Fruit fly (Drosophila melanogaster) whole organism, embryonic: Measurements from ENCODE around the gene Pex16.

Source experiments
- Antp ChIP-seq: fragments of 200-800 bp; sonication (Bioruptor generic); optimal IDR thresholded peaks from 3 replicates; lab custom pipeline; 2016; ENCODE audit warnings: missing biosample characterization, missing genetic modification characterization
- BtbVII ChIP-seq: fragments of 200-800 bp; sonication (Bioruptor generic); optimal IDR thresholded peaks from 3 replicates; lab custom pipeline; 2017; ENCODE audit warnings: missing biosample characterization, mild to moderate bottlenecking, missing genetic modification characterization
- CG10147 ChIP-seq: fragments of 200-800 bp; sonication (Bioruptor generic); optimal IDR thresholded peaks from 2 replicates; lab custom pipeline; 2019; ENCODE audit warnings: missing biosample characterization, mild to moderate bottlenecking, missing genetic modification characterization, moderate library complexity
- CG10274 ChIP-seq: fragments of 200-800 bp; sonication (Bioruptor generic); optimal IDR thresholded peaks from 3 replicates; lab custom pipeline; 2017; ENCODE audit warnings: missing biosample characterization, mild to moderate bottlenecking, missing genetic modification characterization
- CG11398 ChIP-seq: fragments of 200-800 bp; sonication (Bioruptor generic); optimal IDR thresholded peaks from 2 replicates; lab custom pipeline; 2016; ENCODE audit warnings: missing biosample characterization, missing genetic modification characterization
- CG11456 ChIP-seq: fragments of 200-800 bp; sonication (Bioruptor generic); IDR thresholded peaks from 3 replicates; pipeline ENCODE4 v1.3.6; 2022; ENCODE audit warnings: missing biosample characterization, missing genetic modification characterization
- CG11696 ChIP-seq: fragments of 200-800 bp; sonication (Bioruptor generic); IDR thresholded peaks from 2 replicates; pipeline ENCODE4 v1.3.6; 2022; ENCODE audit warnings: missing biosample characterization, missing genetic modification characterization
- CG12236 ChIP-seq: fragments of 200-800 bp; sonication (Bioruptor generic); optimal IDR thresholded peaks from 2 replicates; lab custom pipeline; 2016; ENCODE audit warnings: missing biosample characterization, missing genetic modification characterization
- CG1529 ChIP-seq: fragments of 200-800 bp; sonication (Bioruptor generic); optimal IDR thresholded peaks from 3 replicates; lab custom pipeline; 2018; ENCODE audit warnings: missing biosample characterization, missing genetic modification characterization
- CG16779 ChIP-seq: fragments of 200-800 bp; sonication (Bioruptor generic); IDR thresholded peaks from 2 replicates; pipeline ENCODE4 v1.3.6; 2022; ENCODE audit warnings: missing biosample characterization, missing genetic modification characterization
- CG18764 ChIP-seq: fragments of 200-800 bp; sonication (Bioruptor generic); optimal IDR thresholded peaks from 3 replicates; lab custom pipeline; 2016; ENCODE audit warnings: missing biosample characterization, missing genetic modification characterization
- CG2120 ChIP-seq: fragments of 200-800 bp; sonication (Bioruptor generic); optimal IDR thresholded peaks from 3 replicates; lab custom pipeline; 2016; ENCODE audit warnings: missing biosample characterization, missing genetic modification characterization
- CG2129 ChIP-seq: fragments of 200-800 bp; sonication (Bioruptor generic); IDR thresholded peaks from 2 replicates; pipeline ENCODE4 v1.3.6; 2022; ENCODE audit warnings: missing biosample characterization, missing genetic modification characterization; ENCODE audit not compliant: partially characterized antibody
- CG30403 ChIP-seq: fragments of 200-800 bp; sonication (Bioruptor generic); optimal IDR thresholded peaks from 3 replicates; lab custom pipeline; 2016; ENCODE audit warnings: missing biosample characterization, missing genetic modification characterization
- CG31224 ChIP-seq: fragments of 200-800 bp; sonication (Bioruptor generic); IDR thresholded peaks from 2 replicates; pipeline ENCODE4 v1.3.6; 2022; ENCODE audit warnings: missing biosample characterization, missing genetic modification characterization
- CG3281 ChIP-seq: fragments of 200-800 bp; sonication (Bioruptor generic); optimal IDR thresholded peaks from 3 replicates; lab custom pipeline; 2017; ENCODE audit warnings: missing biosample characterization, mild to moderate bottlenecking, missing genetic modification characterization
- CG4404 ChIP-seq: fragments of 200-800 bp; sonication (Bioruptor generic); IDR thresholded peaks from 2 replicates; pipeline ENCODE4 v1.3.6; 2022; ENCODE audit warnings: missing biosample characterization, missing genetic modification characterization
- CG5245 ChIP-seq: fragments of 200-800 bp; sonication (Bioruptor generic); optimal IDR thresholded peaks from 3 replicates; lab custom pipeline; 2016; ENCODE audit warnings: missing biosample characterization, missing genetic modification characterization
- CG6654 ChIP-seq: fragments of 200-800 bp; sonication (Bioruptor generic); optimal IDR thresholded peaks from 2 replicates; lab custom pipeline; 2017; ENCODE audit warnings: missing biosample characterization, mild to moderate bottlenecking, missing genetic modification characterization
- CG6683 ChIP-seq: fragments of 200-800 bp; sonication (Bioruptor generic); optimal IDR thresholded peaks from 2 replicates; lab custom pipeline; 2017; ENCODE audit warnings: missing biosample characterization, mild to moderate bottlenecking, missing genetic modification characterization, missing genetic modification reagents
- CG7745 ChIP-seq: fragments of 200-800 bp; sonication (Bioruptor generic); optimal IDR thresholded peaks from 2 replicates; lab custom pipeline; 2018; ENCODE audit warnings: missing biosample characterization, mild to moderate bottlenecking, missing genetic modification characterization, moderate library complexity
- Doc2 ChIP-seq: fragments of 200-800 bp; sonication (Bioruptor generic); IDR thresholded peaks from 2 replicates; pipeline ENCODE4 v1.3.6; 2022; ENCODE audit warnings: missing biosample characterization, missing genetic modification characterization
- Hr3 ChIP-seq: fragments of 200-800 bp; sonication (Bioruptor generic); optimal IDR thresholded peaks from 3 replicates; lab custom pipeline; 2016; ENCODE audit warnings: missing biosample characterization, missing genetic modification characterization
- Jarid2 ChIP-seq: fragments of 200-800 bp; sonication (Bioruptor generic); optimal IDR thresholded peaks from 3 replicates; lab custom pipeline; 2017; ENCODE audit warnings: mild to moderate bottlenecking, missing biosample characterization, missing genetic modification reagents, missing genetic modification characterization
- Mad ChIP-seq: fragments of 200-800 bp; sonication (Bioruptor generic); optimal IDR thresholded peaks from 2 replicates; lab custom pipeline; 2016; ENCODE audit warnings: missing biosample characterization, missing genetic modification characterization
- Myb ChIP-seq: fragments of 200-800 bp; sonication (Bioruptor generic); optimal IDR thresholded peaks from 2 replicates; lab custom pipeline; 2016; ENCODE audit warnings: missing biosample characterization, missing genetic modification characterization
- NC2β ChIP-seq: fragments of 200-800 bp; sonication (Bioruptor generic); optimal IDR thresholded peaks from 2 replicates; lab custom pipeline; 2016; ENCODE audit warnings: missing biosample characterization, missing genetic modification characterization
- PHDP ChIP-seq: fragments of 200-800 bp; sonication (Bioruptor generic); optimal IDR thresholded peaks from 3 replicates; lab custom pipeline; 2018; ENCODE audit warnings: missing biosample characterization, mild to moderate bottlenecking, missing genetic modification characterization, moderate library complexity
- Poxn ChIP-seq: fragments of 200-800 bp; sonication (Bioruptor generic); IDR thresholded peaks from 2 replicates; pipeline ENCODE4 v1.3.6; 2022; ENCODE audit warnings: missing biosample characterization, missing genetic modification characterization
- Ptx1 ChIP-seq: fragments of 200-800 bp; sonication (Bioruptor generic); IDR thresholded peaks from 2 replicates; pipeline ENCODE4 v1.3.6; 2022; ENCODE audit warnings: missing biosample characterization, missing genetic modification characterization
- Sox102F ChIP-seq: fragments of 200-800 bp; sonication (Bioruptor generic); optimal IDR thresholded peaks from 2 replicates; lab custom pipeline; 2018; ENCODE audit warnings: missing biosample characterization, mild to moderate bottlenecking, missing genetic modification characterization, moderate library complexity
- al ChIP-seq: fragments of 200-800 bp; sonication (Bioruptor generic); IDR thresholded peaks from 2 replicates; pipeline ENCODE4 v1.3.6; 2022; ENCODE audit warnings: missing biosample characterization, missing genetic modification characterization
- bcd ChIP-seq: fragments of 200-800 bp; sonication (Bioruptor generic); optimal IDR thresholded peaks from 2 replicates; lab custom pipeline; 2017; ENCODE audit warnings: missing biosample characterization, mild to moderate bottlenecking, missing genetic modification characterization
- chinmo ChIP-seq: fragments of 200-800 bp; sonication (Bioruptor generic); IDR thresholded peaks from 4 replicates; pipeline ENCODE4 v1.3.6; 2022; ENCODE audit warnings: missing biosample characterization, missing genetic modification characterization; ENCODE audit not compliant: partially characterized antibody
- chn ChIP-seq: fragments of 200-800 bp; sonication (Bioruptor generic); optimal IDR thresholded peaks from 2 replicates; lab custom pipeline; 2016; ENCODE audit warnings: missing biosample characterization, missing genetic modification characterization
- ems ChIP-seq: fragments of 200-800 bp; sonication (Bioruptor generic); optimal IDR thresholded peaks from 3 replicates; lab custom pipeline; 2016; ENCODE audit warnings: missing biosample characterization, missing genetic modification characterization
- en ChIP-seq: fragments of 200-800 bp; sonication (Bioruptor generic); optimal IDR thresholded peaks from 2 replicates; lab custom pipeline; 2016; ENCODE audit warnings: missing biosample characterization, missing genetic modification characterization
- grau ChIP-seq: fragments of 200-800 bp; optimal IDR thresholded peaks from 3 replicates; lab custom pipeline; 2019; ENCODE audit warnings: missing biosample characterization, mild to moderate bottlenecking, missing genetic modification characterization, moderate library complexity
- gt ChIP-seq: fragments of 200-800 bp; sonication (Bioruptor generic); IDR thresholded peaks from 2 replicates; pipeline ENCODE4 v1.3.6; 2022; ENCODE audit warnings: missing biosample characterization, missing genetic modification characterization
- jigr1 ChIP-seq: fragments of 200-800 bp; sonication (Bioruptor generic); IDR thresholded peaks from 3 replicates; pipeline ENCODE4 v1.3.6; 2022; ENCODE audit warnings: missing biosample characterization, missing genetic modification characterization
- jing ChIP-seq: fragments of 200-800 bp; sonication (Bioruptor generic); optimal IDR thresholded peaks from 2 replicates; lab custom pipeline; 2018; ENCODE audit warnings: missing biosample characterization, mild to moderate bottlenecking, missing genetic modification characterization
- ken ChIP-seq: fragments of 200-800 bp; sonication (Bioruptor generic); IDR thresholded peaks from 3 replicates; pipeline ENCODE4 v1.3.6; 2022; ENCODE audit warnings: missing biosample characterization, missing genetic modification characterization
- lab ChIP-seq: fragments of 200-800 bp; sonication (Bioruptor generic); optimal IDR thresholded peaks from 3 replicates; lab custom pipeline; 2017; ENCODE audit warnings: missing biosample characterization, missing genetic modification characterization, mild to moderate bottlenecking, moderate library complexity, missing genetic modification reagents
- pfk ChIP-seq: fragments of 200-800 bp; sonication (Bioruptor generic); optimal IDR thresholded peaks from 2 replicates; lab custom pipeline; 2018; ENCODE audit warnings: missing biosample characterization, mild to moderate bottlenecking, missing genetic modification characterization, moderate library complexity
- pum ChIP-seq: fragments of 200-800 bp; sonication (Bioruptor generic); optimal IDR thresholded peaks from 2 replicates; lab custom pipeline; 2016; ENCODE audit warnings: missing biosample characterization, missing genetic modification characterization
- pzg ChIP-seq: fragments of 200-800 bp; sonication (Bioruptor generic); optimal IDR thresholded peaks from 3 replicates; lab custom pipeline; 2018; ENCODE audit warnings: missing biosample characterization, mild to moderate bottlenecking, missing genetic modification characterization, moderate library complexity
- run ChIP-seq: fragments of 200-800 bp; sonication (Bioruptor generic); optimal IDR thresholded peaks from 3 replicates; lab custom pipeline; 2018; ENCODE audit warnings: missing biosample characterization, mild to moderate bottlenecking, missing genetic modification characterization
- trh ChIP-seq: fragments of 200-800 bp; sonication (Bioruptor generic); optimal IDR thresholded peaks from 2 replicates; lab custom pipeline; 2016; ENCODE audit warnings: missing biosample characterization, missing genetic modification characterization
- tx ChIP-seq: fragments of 200-800 bp; sonication (Bioruptor generic); optimal IDR thresholded peaks from 2 replicates; lab custom pipeline; 2016; ENCODE audit warnings: missing biosample characterization, missing genetic modification characterization
- zfh2 ChIP-seq: fragments of 200-800 bp; sonication (Bioruptor generic); optimal IDR thresholded peaks from 2 replicates; lab custom pipeline; 2016; ENCODE audit warnings: missing biosample characterization, missing genetic modification characterization

Gene Pex16

dm6 chr3L:20771891-20772646 is 6.0 kb downstream of the Pex16 start (continued):
- TF ChIP-seq CG7745 (tag; lab: Kevin White, UChicago) (no peak), PHDP (tag; lab: Kevin White, UChicago) (peak; percentile 82), Antp (GFP tag; lab: Kevin White, UChicago) (peak; percentile 65), jigr1 (peak; percentile 42; the same call in 1 of the 3 replicates), BtbVII (peak; percentile 69), CG6683 (GFP tag; lab: Kevin White, UChicago) (peak; percentile 72), pfk (GFP tag; lab: Kevin White, UChicago) (no peak), CG16779 (GFP tag; lab: Robert Waterston, UW) (peak; percentile 63; the same call in 1 of the 2 replicates), CG2129 (no peak), CG11696 (peak; percentile 98), pzg (GFP tag; lab: Kevin White, UChicago) (peak; percentile 12), tx (GFP tag; lab: Kevin White, UChicago) (peak; percentile 63), CG31224 (GFP tag; lab: Robert Waterston, UW) (peak; percentile 60), Doc2 (GFP tag; lab: Robert Waterston, UW) (no peak), jing (GFP tag; lab: Kevin White, UChicago) (peak; percentile 53), Myb (GFP tag; lab: Kevin White, UChicago) (peak; percentile 24), chn (GFP tag; lab: Kevin White, UChicago) (peak; percentile 75), trh (GFP tag; lab: Kevin White, UChicago) (peak; percentile 16), ems (GFP tag; lab: Kevin White, UChicago) (peak; percentile 63), grau (peak; percentile 70), chinmo (GFP tag; lab: Robert Waterston, UW) (no peak), CG30403 (peak; percentile 85), CG11398 (GFP tag; lab: Kevin White, UChicago) (peak; percentile 70), Poxn (GFP tag; lab: Robert Waterston, UW) (no peak), CG2120 (GFP tag; lab: Kevin White, UChicago) (peak; percentile 83), NC2β (GFP tag; lab: Kevin White, UChicago) (peak; percentile 47), Mad (peak; percentile 55), run (tag; lab: Kevin White, UChicago) (peak; percentile 68), CG11456 (GFP tag; lab: Robert Waterston, UW) (peak; percentile 83), bcd (GFP tag; lab: Kevin White, UChicago) (peak; percentile 71), CG3281 (GFP tag; lab: Kevin White, UChicago) (peak; percentile 81), lab (GFP tag; lab: Kevin White, UChicago) (peak; percentile 88), CG5245 (GFP tag; lab: Kevin White, UChicago) (peak; percentile 76), Sox102F (peak; percentile 84), CG1529 (GFP tag; lab: Kevin White, UChicago) (peak; percentile 56), CG4404 (GFP tag; lab: Robert Waterston, UW) (no peak), al (peak; percentile 55; the same call in 1 of the 2 replicates), gt (GFP tag; lab: Robert Waterston, UW) (no peak), CG10147 (GFP tag; lab: Kevin White, UChicago) (peak; percentile 55), zfh2 (GFP tag; lab: Kevin White, UChicago) (peak; percentile 64), CG10274 (GFP tag; lab: Kevin White, UChicago) (peak; percentile 25), pum (peak; percentile 51), en (peak; percentile 16), Jarid2 (peak; percentile 23), CG18764 (GFP tag; lab: Kevin White, UChicago) (peak; percentile 69), CG6654 (GFP tag; lab: Kevin White, UChicago) (peak; percentile 33), Hr3 (peak; percentile 56), CG12236 (peak; percentile 45), ken (GFP tag; lab: Robert Waterston, UW) (peak; percentile 75; the same call in 1 of the 3 replicates), Ptx1 (GFP tag; lab: Robert Waterston, UW) (peak; percentile 81)
